Fruit fly (Drosophila melanogaster) whole organism, pupa: ENCODE data around the gene RhoGEF3.

Experiments
- CG32121 ChIP-seq: fragments of 200-800 bp; sonication (Bioruptor generic); IDR thresholded peaks from 2 replicates; pipeline ENCODE4 v1.3.6; 2022; ENCODE audit warnings: missing biosample characterization, missing genetic modification characterization
- CG4496 ChIP-seq: fragments of 200-800 bp; sonication (Bioruptor generic); IDR thresholded peaks from 3 replicates; pipeline ENCODE4 v1.3.6; 2022; ENCODE audit warnings: missing biosample characterization, missing genetic modification characterization

DNA sequence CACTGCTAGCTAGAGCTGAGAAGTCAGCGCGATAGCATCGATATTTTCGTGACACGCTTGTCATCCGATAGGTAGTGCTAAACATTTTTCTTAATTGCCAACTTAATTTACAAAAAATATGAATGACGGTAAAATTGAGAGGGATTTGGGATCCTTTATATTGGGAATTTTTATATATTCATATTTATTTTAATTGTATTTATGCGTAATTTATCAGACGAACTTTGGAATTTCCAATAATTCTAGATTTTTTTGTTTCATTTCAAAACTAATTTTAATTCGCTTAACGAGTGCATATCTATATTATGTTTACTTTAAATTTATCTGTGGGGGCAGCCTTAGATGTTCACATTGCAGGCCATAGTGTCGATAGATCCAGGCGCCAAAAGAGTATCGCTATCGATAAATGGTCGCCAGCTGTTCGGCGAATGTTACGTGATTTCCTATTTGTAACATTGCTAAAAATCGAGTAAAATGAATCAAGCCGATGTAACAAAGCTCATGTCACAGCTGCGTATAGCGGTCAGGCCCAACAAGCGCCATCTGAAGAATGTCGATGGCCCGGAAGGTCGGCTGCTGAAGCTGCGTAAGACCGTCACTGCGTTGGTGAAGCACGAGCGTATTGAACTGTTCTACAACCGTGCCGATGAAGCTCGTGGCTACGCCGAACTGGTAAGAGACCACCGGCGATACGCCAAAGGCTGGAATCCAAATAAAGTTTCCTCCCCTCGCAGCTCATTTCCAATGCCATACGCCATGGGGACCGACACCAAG, 12.7 kb upstream of the RhoGEF3 start, which contains the start of the genes Tudor-SN and mRpL17:
- TF ChIP-seq CG32121 (GFP tag; lab: Robert Waterston, UW) (no peak), CG4496 (GFP tag; lab: Robert Waterston, UW) (peak; percentile 41; the same call in 1 of the 3 replicates)
